Worm (Caenorhabditis elegans) whole organism, L3 larva: ENCODE results near the gene T16G12.4.

Experiments used
- ama-1 ChIP-seq: fragments of 150-350 bp; optimal IDR thresholded peaks from 2 replicates; lab custom pipeline; 2018
- egl-27 ChIP-seq: sonication (generic microtip); optimal IDR thresholded peaks from 4 replicates; lab custom pipeline; 2017; ENCODE audit warnings: missing biosample characterization, missing genetic modification reagents, missing genetic modification characterization
- elt-3 ChIP-seq, 3 experiments: fragments of 150-350 bp in 1 of 3; sonication (generic microtip) in 2 of 3; optimal IDR thresholded peaks; 2 replicates in 2 of 3; 4 replicates in 1 of 3; lab custom pipeline; 2014 to 2017; ENCODE audit warnings: missing biosample characterization in 3 of 3, missing genetic modification characterization in 3 of 3
- hmg-11 ChIP-seq: sonication (generic microtip); optimal IDR thresholded peaks from 2 replicates; lab custom pipeline; 2016; ENCODE audit warnings: missing genetic modification characterization, missing compliant biosample characterization
- lsy-12 ChIP-seq: sonication (generic microtip); optimal IDR thresholded peaks from 2 replicates; lab custom pipeline; 2016; ENCODE audit warnings: mild to moderate bottlenecking, missing genetic modification characterization, missing compliant biosample characterization
- nfya-1 ChIP-seq: sonication (generic microtip); optimal IDR thresholded peaks from 2 replicates; lab custom pipeline; 2017; ENCODE audit warnings: missing genetic modification characterization, mild to moderate bottlenecking, missing compliant biosample characterization, antibody characterized with exemption, moderate library complexity; ENCODE audit not compliant: insufficient read depth
- nhr-11 ChIP-seq: fragments of 150-350 bp; optimal IDR thresholded peaks from 2 replicates; lab custom pipeline; 2014; ENCODE audit warnings: missing biosample characterization, missing genetic modification characterization
- nhr-23 ChIP-seq: fragments of 150-350 bp; optimal IDR thresholded peaks from 2 replicates; lab custom pipeline; 2014; ENCODE audit warnings: missing biosample characterization, missing genetic modification reagents, missing genetic modification characterization
- nhr-28 ChIP-seq: fragments of 150-350 bp; optimal IDR thresholded peaks from 2 replicates; lab custom pipeline; 2014; ENCODE audit warnings: missing biosample characterization, missing genetic modification characterization
- tbx-2 ChIP-seq: sonication (generic microtip); optimal IDR thresholded peaks from 2 replicates; lab custom pipeline; 2016; ENCODE audit warnings: mild to moderate bottlenecking, missing genetic modification characterization, missing compliant biosample characterization

ce11 chrIII:10097981-10098380 lies 40.4 kb downstream of the T16G12.4 start, which contains the start of gene spop-1:
- TF ChIP-seq tbx-2 (tag; lab: Kevin White, UChicago) (no peak), egl-27 (no peak), lsy-12 (tag; lab: Kevin White, UChicago) (no peak), hmg-11 (tag; lab: Kevin White, UChicago) (no peak), elt-3 (tag; optimal IDR thresholded peaks at IDR 0.05; lab: Kevin White, UChicago) (no peak), nhr-23 (no peak), nhr-28 (no peak), nfya-1 (tag; lab: Kevin White, UChicago) (no peak), ama-1 (no peak), nhr-11 (tag; lab: Kevin White, UChicago) (no peak)
